Fruit fly (Drosophila melanogaster): ENCODE data around the gene CG14864.

dm6 chr3R:15263946-15264345, 4.4 kb downstream of the CG14864 start:
- no peak for TF ChIP-seq psq (optimal IDR thresholded peaks at IDR 0.05)
- TF ChIP-seq ttk (optimal IDR thresholded peaks at IDR 0.05), result no peak
- no peak for TF ChIP-seq Myc (optimal IDR thresholded peaks at IDR 0.05)
- no peak for TF ChIP-seq insv (optimal IDR thresholded peaks at IDR 0.05)

Data from Kc167 (cell line).